Worm (Caenorhabditis elegans) whole organism, L4 larva: ENCODE measurements around the gene Y62H9A.16.

Experiments used
- D1046.2 ChIP-seq: fragments of 200-800 bp; sonication (Bioruptor generic); IDR thresholded peaks from 2 replicates; pipeline ENCODE4 v1.3.6; 2022; ENCODE audit warnings: missing genetic modification characterization, missing compliant biosample characterization
- F26F4.8 ChIP-seq: fragments of 200-800 bp; sonication (Bioruptor generic); conservative IDR thresholded peaks from 2 replicates; pipeline ENCODE4 v1.3.6; 2022; ENCODE audit warnings: missing genetic modification characterization, missing compliant biosample characterization
- F37D6.2 ChIP-seq: sonication (generic microtip); optimal IDR thresholded peaks from 2 replicates; lab custom pipeline; 2016; ENCODE audit warnings: mild to moderate bottlenecking, missing genetic modification characterization, missing compliant biosample characterization
- F44E2.7 ChIP-seq: fragments of 200-800 bp; sonication (Bioruptor generic); IDR thresholded peaks from 2 replicates; pipeline ENCODE4 v2.1.2; 2022; ENCODE audit warnings: missing genetic modification characterization, missing compliant biosample characterization
- T20F7.1 ChIP-seq: fragments of 200-800 bp; sonication (Bioruptor generic); optimal IDR thresholded peaks from 2 replicates; lab custom pipeline; 2018; ENCODE audit warnings: mild to moderate bottlenecking, missing genetic modification characterization, missing compliant biosample characterization
- T26A8.4 ChIP-seq: fragments of 200-800 bp; sonication (Bioruptor generic); IDR thresholded peaks from 2 replicates; pipeline ENCODE4 v1.3.6; 2022; ENCODE audit warnings: missing genetic modification characterization, missing compliant biosample characterization
- Y48G9A.11 ChIP-seq: fragments of 200-800 bp; sonication (Bioruptor generic); IDR thresholded peaks from 2 replicates; pipeline ENCODE4 v1.3.6; 2022; ENCODE audit warnings: missing genetic modification reagents, missing genetic modification characterization, missing compliant biosample characterization
- Y5F2A.4 ChIP-seq: fragments of 200-800 bp; sonication (Bioruptor generic); optimal IDR thresholded peaks from 2 replicates; lab custom pipeline; 2018; ENCODE audit warnings: mild to moderate bottlenecking, missing genetic modification characterization, missing compliant biosample characterization
- ZK337.2 ChIP-seq: fragments of 200-800 bp; sonication (Bioruptor generic); IDR thresholded peaks from 2 replicates; pipeline ENCODE4 v1.3.6; 2022; ENCODE audit warnings: missing genetic modification reagents, missing genetic modification characterization, missing compliant biosample characterization
- aha-1 ChIP-seq: fragments of 150-350 bp; peaks from one replicate; lab custom pipeline; 2014; ENCODE audit warnings: missing biosample characterization, missing genetic modification characterization
- aly-2 ChIP-seq: sonication (generic microtip); optimal IDR thresholded peaks from 2 replicates; lab custom pipeline; 2018; ENCODE audit warnings: missing biosample characterization, missing genetic modification characterization
- ceh-32 ChIP-seq: sonication (generic microtip); optimal IDR thresholded peaks from 2 replicates; lab custom pipeline; 2016; ENCODE audit warnings: mild to moderate bottlenecking, missing genetic modification characterization, missing compliant biosample characterization; ENCODE audit not compliant: poor library complexity
- ceh-44 ChIP-seq: fragments of 200-800 bp; sonication (Bioruptor generic); IDR thresholded peaks from 2 replicates; pipeline ENCODE4 v1.3.6; 2022; ENCODE audit warnings: missing genetic modification reagents, missing genetic modification characterization, missing compliant biosample characterization
- ces-1 ChIP-seq: fragments of 150-350 bp; sonication (generic microtip); optimal IDR thresholded peaks from 4 replicates; lab custom pipeline; 2014; ENCODE audit warnings: missing biosample characterization, missing genetic modification reagents, missing genetic modification characterization
- cey-2 ChIP-seq: sonication (generic microtip); optimal IDR thresholded peaks from 3 replicates; lab custom pipeline; 2017; ENCODE audit warnings: missing genetic modification characterization, mild to moderate bottlenecking, missing compliant biosample characterization, antibody characterized with exemption, borderline replicate concordance; ENCODE audit not compliant: insufficient read depth
- ctbp-1 ChIP-seq: fragments of 200-800 bp; sonication (Bioruptor generic); IDR thresholded peaks from 2 replicates; pipeline ENCODE4 v1.3.6; 2022; ENCODE audit warnings: missing genetic modification reagents, missing genetic modification characterization, missing compliant biosample characterization
- daf-19 ChIP-seq: fragments of 200-800 bp; sonication (Bioruptor generic); conservative IDR thresholded peaks from 2 replicates; pipeline ENCODE4 v1.3.6; 2022; ENCODE audit warnings: missing genetic modification characterization, missing compliant biosample characterization
- daf-8 ChIP-seq: fragments of 200-800 bp; sonication (Bioruptor generic); IDR thresholded peaks from 2 replicates; pipeline ENCODE4 v1.3.6; 2022; ENCODE audit warnings: missing genetic modification characterization, missing compliant biosample characterization
- dmd-6 ChIP-seq: fragments of 200-800 bp; sonication (Bioruptor generic); IDR thresholded peaks from 2 replicates; pipeline ENCODE4 v1.3.6; 2022; ENCODE audit warnings: missing genetic modification reagents, missing genetic modification characterization, missing compliant biosample characterization
- dve-1 ChIP-seq: sonication (generic microtip); optimal IDR thresholded peaks from 2 replicates; lab custom pipeline; 2017; ENCODE audit warnings: antibody characterized with exemption, mild to moderate bottlenecking, missing genetic modification characterization, missing compliant biosample characterization; ENCODE audit not compliant: insufficient read depth
- egl-43 ChIP-seq: fragments of 200-800 bp; sonication (Bioruptor generic); IDR thresholded peaks from 2 replicates; pipeline ENCODE4 v1.3.6; 2022; ENCODE audit warnings: missing genetic modification reagents, missing genetic modification characterization, missing compliant biosample characterization
- gei-8 ChIP-seq: fragments of 200-800 bp; sonication (Bioruptor generic); optimal IDR thresholded peaks from 2 replicates; lab custom pipeline; 2018; ENCODE audit warnings: mild to moderate bottlenecking, missing genetic modification characterization, missing compliant biosample characterization
- hif-1 ChIP-seq, 2 experiments: sonication (generic microtip); optimal IDR thresholded peaks; 2 replicates each; lab custom pipeline; 2016 to 2017; ENCODE audit warnings: missing compliant biosample characterization in 2 of 2, missing genetic modification characterization in 2 of 2, missing genetic modification reagents in 2 of 2, missing genotype in 2 of 2, mild to moderate bottlenecking in 1 of 2
- hlh-11 ChIP-seq: fragments of 200-800 bp; sonication (Bioruptor generic); optimal IDR thresholded peaks from 2 replicates; lab custom pipeline; 2018; ENCODE audit warnings: mild to moderate bottlenecking, missing genetic modification characterization, missing compliant biosample characterization
- hlh-30 ChIP-seq: sonication (generic microtip); optimal IDR thresholded peaks from 2 replicates; lab custom pipeline; 2017; ENCODE audit warnings: antibody characterized with exemption, mild to moderate bottlenecking, missing genetic modification characterization, missing compliant biosample characterization; ENCODE audit not compliant: insufficient read depth
- jun-1 ChIP-seq: fragments of 150-350 bp; optimal IDR thresholded peaks from 2 replicates; lab custom pipeline; 2014; ENCODE audit warnings: missing biosample characterization, missing genetic modification reagents, missing genetic modification characterization
- lin-13 ChIP-seq: fragments of 150-350 bp; optimal IDR thresholded peaks from 2 replicates; lab custom pipeline; 2014; ENCODE audit warnings: missing biosample characterization, missing genetic modification reagents, missing genetic modification characterization
- lin-15B ChIP-seq: fragments of 150-350 bp; sonication (generic microtip); optimal IDR thresholded peaks from 3 replicates; lab custom pipeline; 2014; ENCODE audit warnings: missing biosample characterization, missing genetic modification characterization
- lin-39 ChIP-seq: fragments of 150-350 bp; optimal IDR thresholded peaks from 2 replicates; lab custom pipeline; 2014; ENCODE audit warnings: missing biosample characterization, missing genetic modification reagents, missing genetic modification characterization
- lsy-2 ChIP-seq, 2 experiments: fragments of 150-350 bp in 1 of 2; sonication (generic microtip) in 1 of 2; optimal IDR thresholded peaks; 2 replicates each; lab custom pipeline; 2014 to 2017; ENCODE audit warnings: missing biosample characterization in 2 of 2, missing genetic modification characterization in 2 of 2
- madf-9 ChIP-seq: fragments of 200-800 bp; sonication (Bioruptor generic); conservative IDR thresholded peaks from 2 replicates; pipeline ENCODE4 v1.3.6; 2022; ENCODE audit warnings: missing genetic modification reagents, missing genetic modification characterization, missing compliant biosample characterization
- mdl-1 ChIP-seq, 2 experiments: fragments of 150-350 bp in 1 of 2; sonication (generic microtip) in 1 of 2; optimal IDR thresholded peaks; 2 replicates each; lab custom pipeline; 2014 to 2017; ENCODE audit warnings: missing biosample characterization in 2 of 2, missing genetic modification characterization in 2 of 2
- mxl-2 ChIP-seq: fragments of 200-800 bp; sonication (Bioruptor generic); conservative IDR thresholded peaks from 2 replicates; pipeline ENCODE4 v1.3.6; 2022; ENCODE audit warnings: missing genetic modification reagents, missing genetic modification characterization, missing compliant biosample characterization
- mxl-3 ChIP-seq: fragments of 200-800 bp; sonication (Bioruptor generic); optimal IDR thresholded peaks from 2 replicates; lab custom pipeline; 2018; ENCODE audit warnings: mild to moderate bottlenecking, missing genetic modification characterization, missing compliant biosample characterization
- nhr-102 ChIP-seq: sonication (generic microtip); optimal IDR thresholded peaks from 2 replicates; lab custom pipeline; 2016; ENCODE audit warnings: mild to moderate bottlenecking, missing genetic modification characterization, moderate library complexity, missing compliant biosample characterization
- nhr-237 ChIP-seq: sonication (generic microtip); optimal IDR thresholded peaks from 2 replicates; lab custom pipeline; 2017; ENCODE audit warnings: missing biosample characterization, missing genetic modification characterization
- nhr-25 ChIP-seq: sonication (generic microtip); optimal IDR thresholded peaks from 2 replicates; lab custom pipeline; 2017; ENCODE audit warnings: missing genetic modification characterization, mild to moderate bottlenecking, missing compliant biosample characterization, antibody characterized with exemption, moderate library complexity, borderline replicate concordance; ENCODE audit not compliant: insufficient read depth
- nhr-28 ChIP-seq: fragments of 150-350 bp; optimal IDR thresholded peaks from 2 replicates; lab custom pipeline; 2014; ENCODE audit warnings: missing biosample characterization, missing genetic modification characterization
- nhr-41 ChIP-seq: fragments of 200-800 bp; sonication (Bioruptor generic); IDR thresholded peaks from 2 replicates; pipeline ENCODE4 v1.3.6; 2022; ENCODE audit warnings: missing genetic modification reagents, missing genetic modification characterization, missing compliant biosample characterization
- nhr-42 ChIP-seq: fragments of 200-800 bp; sonication (Bioruptor generic); IDR thresholded peaks from 2 replicates; pipeline ENCODE4 v1.3.6; 2022; ENCODE audit warnings: missing genetic modification characterization, missing compliant biosample characterization
- pha-4 ChIP-seq, 2 experiments: fragments of 150-350 bp in 1 of 2; fragments of 200-800 bp in 1 of 2; sonication (Bioruptor generic) in 1 of 2; IDR thresholded peaks in 1 of 2; optimal IDR thresholded peaks in 1 of 2; 2 replicates each; pipeline versions ENCODE4 v1.3.6 to Lab custom; 2014 to 2022; ENCODE audit warnings: missing genetic modification characterization in 2 of 2, missing genetic modification reagents in 2 of 2, missing biosample characterization in 1 of 2, missing compliant biosample characterization in 1 of 2
- rbr-2 ChIP-seq: sonication (generic microtip); optimal IDR thresholded peaks from 2 replicates; lab custom pipeline; 2016; ENCODE audit warnings: missing genotype, missing genetic modification characterization, missing compliant biosample characterization
- saeg-2 ChIP-seq: fragments of 200-800 bp; sonication (Bioruptor generic); IDR thresholded peaks from 2 replicates; pipeline ENCODE4 v1.3.6; 2022; ENCODE audit warnings: missing genetic modification reagents, missing genetic modification characterization, missing compliant biosample characterization
- sdz-12 ChIP-seq: fragments of 200-800 bp; sonication (Bioruptor generic); optimal IDR thresholded peaks from 2 replicates; lab custom pipeline; 2018; ENCODE audit warnings: mild to moderate bottlenecking, missing genetic modification characterization, missing compliant biosample characterization
- spr-1 ChIP-seq: sonication (generic microtip); optimal IDR thresholded peaks from 2 replicates; lab custom pipeline; 2016; ENCODE audit warnings: mild to moderate bottlenecking, missing genetic modification characterization, missing compliant biosample characterization
- spr-3 ChIP-seq: fragments of 200-800 bp; sonication (Bioruptor generic); optimal IDR thresholded peaks from 2 replicates; lab custom pipeline; 2018; ENCODE audit warnings: mild to moderate bottlenecking, missing genetic modification characterization, missing compliant biosample characterization
- vab-7 ChIP-seq: fragments of 200-800 bp; sonication (Bioruptor generic); IDR thresholded peaks from 2 replicates; pipeline ENCODE4 v1.3.6; 2022; ENCODE audit warnings: missing genetic modification reagents, missing genetic modification characterization, missing compliant biosample characterization
- zfp-3 ChIP-seq: fragments of 200-800 bp; sonication (Bioruptor generic); conservative IDR thresholded peaks from 2 replicates; pipeline ENCODE4 v1.3.6; 2022; ENCODE audit warnings: missing genetic modification reagents, missing genetic modification characterization, missing compliant biosample characterization
- zip-11 ChIP-seq: fragments of 200-800 bp; sonication (Bioruptor generic); IDR thresholded peaks from 2 replicates; pipeline ENCODE4 v1.3.6; 2022; ENCODE audit warnings: missing genetic modification characterization, missing compliant biosample characterization
- ztf-7 ChIP-seq: fragments of 150-350 bp; optimal IDR thresholded peaks from 2 replicates; lab custom pipeline; 2014; ENCODE audit warnings: missing biosample characterization, missing genetic modification characterization

Gene Y62H9A.16

ce11 chrX:11933547-11933946 is 15.5 kb downstream of the Y62H9A.16 start (continued):
- TF ChIP-seq saeg-2 (GFP tag; lab: Robert Waterston, UW) (no peak), hlh-30 (tag; lab: Kevin White, UChicago) (no peak), mxl-2 (GFP tag; lab: Robert Waterston, UW) (no peak), F44E2.7 (GFP tag; lab: Robert Waterston, UW) (no peak), Y5F2A.4 (GFP tag; lab: Kevin White, UChicago) (no peak), mxl-3 (GFP tag; lab: Kevin White, UChicago) (no peak), nhr-25 (tag; lab: Kevin White, UChicago) (no peak), dmd-6 (GFP tag; lab: Robert Waterston, UW) (no peak), ztf-7 (no peak), lsy-2 (tag; optimal IDR thresholded peaks at IDR 0.05; lab: Kevin White, UChicago) (no peak), sdz-12 (GFP tag; lab: Kevin White, UChicago) (no peak), Y48G9A.11 (peak; percentile 75), vab-7 (peak; percentile 66; the same call in 1 of the 2 replicates), dve-1 (tag; lab: Kevin White, UChicago) (no peak), F37D6.2 (tag; lab: Kevin White, UChicago) (no peak), D1046.2 (GFP tag; lab: Robert Waterston, UW) (no peak), nhr-237 (no peak), lin-39 (tag; lab: Kevin White, UChicago) (no peak), T26A8.4 (GFP tag; lab: Robert Waterston, UW) (no peak), mdl-1 (tag; optimal IDR thresholded peaks at IDR 0.05; lab: Kevin White, UChicago) (no peak), zip-11 (no peak), F26F4.8 (GFP tag; lab: Robert Waterston, UW) (no peak), ceh-44 (GFP tag; lab: Robert Waterston, UW) (0 out of 2 replicates have a peak, but pooled peaks have one; percentile 49), hlh-11 (no peak), aha-1 (tag; lab: Kevin White, UChicago) (peak; percentile 33), T20F7.1 (GFP tag; lab: Kevin White, UChicago) (no peak), rbr-2 (tag; lab: Kevin White, UChicago) (no peak), cey-2 (tag; lab: Kevin White, UChicago) (no peak), pha-4 (GFP tag; IDR thresholded peaks at IDR 0.05; lab: Robert Waterston, UW) (peak; percentile 67; the same call in 1 of the 2 replicates), pha-4 (tag; optimal IDR thresholded peaks at IDR 0.05; lab: Kevin White, UChicago) (no peak), nhr-41 (0 out of 2 replicates have a peak, but pooled peaks have one; percentile 10), lin-15B (tag; lab: Kevin White, UChicago) (no peak), ces-1 (GFP tag; lab: Kevin White, UChicago) (no peak), daf-19 (GFP tag; lab: Robert Waterston, UW) (0 out of 2 replicates have a peak, but pooled peaks have one; percentile 45), nhr-28 (no peak), egl-43 (GFP tag; lab: Robert Waterston, UW) (no peak; the same call in 1 of the 2 replicates)

- TF ChIP-seq ceh-32 (tag; lab: Kevin White, UChicago) (no peak), jun-1 (tag; lab: Kevin White, UChicago) (peak; percentile 7), nhr-102 (tag; lab: Kevin White, UChicago) (peak; percentile 73), gei-8 (GFP tag; lab: Kevin White, UChicago) (no peak), ZK337.2 (peak; percentile 43; the same call in 1 of the 2 replicates), lin-13 (GFP tag; lab: Kevin White, UChicago) (peak; percentile 27), madf-9 (GFP tag; lab: Robert Waterston, UW) (peak; percentile 79), daf-8 (GFP tag; lab: Robert Waterston, UW) (0 out of 2 replicates have a peak, but pooled peaks have one; percentile 60), nhr-42 (GFP tag; lab: Robert Waterston, UW) (peak; percentile 86), aly-2 (tag; lab: Kevin White, UChicago) (no peak), zfp-3 (GFP tag; lab: Robert Waterston, UW) (no peak), ctbp-1 (GFP tag; lab: Robert Waterston, UW) (peak; percentile 74), nhr-28 (peak; percentile 12), mxl-3 (GFP tag; lab: Kevin White, UChicago) (peak; percentile 11), hif-1 (tag; optimal IDR thresholded peaks at IDR 0.05; lab: Kevin White, UChicago) (peak in 1 of 2 experiments; percentile 2), spr-3 (GFP tag; lab: Kevin White, UChicago) (peak; percentile 58), spr-1 (peak; percentile 62)
Measured at ce11 chrX:11934933-11935332, 16.8 kb downstream of the Y62H9A.16 start.
